Fruit fly (Drosophila melanogaster) whole organism, prepupa: Measurements from ENCODE around the gene ab.

Experiments
- Blimp-1 ChIP-seq: fragments of 200-800 bp; sonication (Bioruptor generic); optimal IDR thresholded peaks from 3 replicates; lab custom pipeline; 2017; ENCODE audit warnings: missing biosample characterization, missing genetic modification characterization, mild to moderate bottlenecking, moderate library complexity, missing genetic modification reagents
- CG10631 ChIP-seq: fragments of 200-800 bp; sonication (Bioruptor generic); optimal IDR thresholded peaks from 2 replicates; lab custom pipeline; 2016; ENCODE audit warnings: missing biosample characterization, missing genetic modification characterization
- CG11294 ChIP-seq: fragments of 200-800 bp; sonication (Bioruptor generic); IDR thresholded peaks from 2 replicates; pipeline ENCODE4 v1.3.6; 2022; ENCODE audit warnings: missing biosample characterization, missing genetic modification characterization
- CG11762 ChIP-seq: fragments of 200-800 bp; sonication (Bioruptor generic); optimal IDR thresholded peaks from 3 replicates; lab custom pipeline; 2016; ENCODE audit warnings: missing biosample characterization, missing genetic modification characterization; ENCODE audit not compliant: insufficient read depth
- CG11902 ChIP-seq: fragments of 200-800 bp; sonication (Bioruptor generic); optimal IDR thresholded peaks from 3 replicates; lab custom pipeline; 2016; ENCODE audit warnings: missing biosample characterization, missing genetic modification characterization
- CG15336 ChIP-seq: fragments of 200-800 bp; sonication (Bioruptor generic); IDR thresholded peaks from 2 replicates; pipeline ENCODE4 v1.3.6; 2022; ENCODE audit warnings: missing biosample characterization, missing genetic modification characterization
- CG31627 ChIP-seq: fragments of 200-800 bp; sonication (Bioruptor generic); optimal IDR thresholded peaks from 3 replicates; lab custom pipeline; 2016; ENCODE audit warnings: missing biosample characterization, missing genetic modification characterization
- CG32006 ChIP-seq: fragments of 200-800 bp; sonication (Bioruptor generic); optimal IDR thresholded peaks from 3 replicates; lab custom pipeline; 2017; ENCODE audit warnings: missing biosample characterization, mild to moderate bottlenecking, missing genetic modification characterization
- CG34406 ChIP-seq: fragments of 200-800 bp; sonication (Bioruptor generic); optimal IDR thresholded peaks from 3 replicates; lab custom pipeline; 2016; ENCODE audit warnings: missing biosample characterization, missing genetic modification characterization
- CG6163 ChIP-seq: fragments of 200-800 bp; sonication (Bioruptor generic); IDR thresholded peaks from 3 replicates; pipeline ENCODE4 v1.3.6; 2022; ENCODE audit warnings: missing biosample characterization, missing genetic modification characterization
- CG6276 ChIP-seq: fragments of 200-800 bp; sonication (Bioruptor generic); optimal IDR thresholded peaks from 2 replicates; lab custom pipeline; 2017; ENCODE audit warnings: missing biosample characterization, mild to moderate bottlenecking, missing genetic modification characterization
- CG6792 ChIP-seq: fragments of 200-800 bp; sonication (Bioruptor generic); optimal IDR thresholded peaks from 3 replicates; lab custom pipeline; 2016; ENCODE audit warnings: missing biosample characterization, missing genetic modification characterization
- CG6808 ChIP-seq: fragments of 200-800 bp; sonication (Bioruptor generic); optimal IDR thresholded peaks from 3 replicates; lab custom pipeline; 2017; ENCODE audit warnings: missing biosample characterization, missing genetic modification characterization, mild to moderate bottlenecking, moderate library complexity, missing genetic modification reagents
- CG6854 ChIP-seq: fragments of 200-800 bp; sonication (Bioruptor generic); optimal IDR thresholded peaks from 2 replicates; lab custom pipeline; 2017; ENCODE audit warnings: missing biosample characterization, mild to moderate bottlenecking, missing genetic modification characterization
- CG8119 ChIP-seq: fragments of 200-800 bp; sonication (Bioruptor generic); IDR thresholded peaks from 3 replicates; pipeline ENCODE4 v1.3.6; 2022; ENCODE audit warnings: missing biosample characterization, missing genetic modification characterization
- CG8319 ChIP-seq: fragments of 200-800 bp; sonication (Bioruptor generic); optimal IDR thresholded peaks from 3 replicates; lab custom pipeline; 2016; ENCODE audit warnings: missing biosample characterization, missing genetic modification characterization
- Eip75B ChIP-seq: fragments of 200-800 bp; sonication (Bioruptor generic); optimal IDR thresholded peaks from 3 replicates; lab custom pipeline; 2016; ENCODE audit warnings: missing biosample characterization, missing genetic modification characterization
- Eip78C ChIP-seq: fragments of 200-800 bp; sonication (Bioruptor generic); peaks from one replicate; lab custom pipeline; 2016; ENCODE audit warnings: missing biosample characterization, missing genetic modification characterization
- Ets21C ChIP-seq: fragments of 200-800 bp; sonication (Bioruptor generic); optimal IDR thresholded peaks from 3 replicates; lab custom pipeline; 2016; ENCODE audit warnings: missing biosample characterization, missing genetic modification characterization
- Gug ChIP-seq: fragments of 200-800 bp; sonication (Bioruptor generic); IDR thresholded peaks from 2 replicates; pipeline ENCODE4 v1.3.6; 2022; ENCODE audit warnings: missing biosample characterization, missing genetic modification characterization
- Hr38 ChIP-seq: sonication (Bioruptor generic); optimal IDR thresholded peaks from 2 replicates; lab custom pipeline; 2016; ENCODE audit warnings: missing biosample characterization, missing genetic modification characterization
- Hr39 ChIP-seq: fragments of 200-800 bp; sonication (Bioruptor generic); optimal IDR thresholded peaks from 2 replicates; lab custom pipeline; 2016; ENCODE audit warnings: missing biosample characterization, missing genetic modification characterization
- Lpt ChIP-seq: fragments of 200-800 bp; sonication (Bioruptor generic); optimal IDR thresholded peaks from 3 replicates; lab custom pipeline; 2016; ENCODE audit warnings: missing biosample characterization, missing genetic modification characterization
- Met ChIP-seq: fragments of 200-800 bp; sonication (Bioruptor generic); optimal IDR thresholded peaks from 3 replicates; lab custom pipeline; 2016; ENCODE audit warnings: missing biosample characterization, missing genetic modification characterization
- OdsH ChIP-seq: fragments of 200-800 bp; sonication (Bioruptor generic); optimal IDR thresholded peaks from 3 replicates; lab custom pipeline; 2016; ENCODE audit warnings: missing biosample characterization, missing genetic modification characterization
- Sox14 ChIP-seq: fragments of 200-800 bp; sonication (Bioruptor generic); optimal IDR thresholded peaks from 3 replicates; lab custom pipeline; 2016; ENCODE audit warnings: missing biosample characterization, missing genetic modification characterization
- achi ChIP-seq: fragments of 200-800 bp; sonication (Bioruptor generic); optimal IDR thresholded peaks from 3 replicates; lab custom pipeline; 2016; ENCODE audit warnings: missing biosample characterization, missing genetic modification characterization
- cyc ChIP-seq: fragments of 200-800 bp; sonication (Bioruptor generic); optimal IDR thresholded peaks from 3 replicates; lab custom pipeline; 2016; ENCODE audit warnings: missing biosample characterization, missing genetic modification characterization
- dac ChIP-seq: fragments of 200-800 bp; sonication (Bioruptor generic); optimal IDR thresholded peaks from 2 replicates; lab custom pipeline; 2017; ENCODE audit warnings: missing biosample characterization, mild to moderate bottlenecking, missing genetic modification characterization
- dsx ChIP-seq: fragments of 200-800 bp; optimal IDR thresholded peaks from 3 replicates; lab custom pipeline; 2019; ENCODE audit warnings: missing biosample characterization, mild to moderate bottlenecking, missing genetic modification characterization, moderate library complexity; ENCODE audit not compliant: poor library complexity, severe bottlenecking
- eg ChIP-seq: fragments of 200-800 bp; sonication (Bioruptor generic); IDR thresholded peaks from 3 replicates; pipeline ENCODE4 v1.3.6; 2022; ENCODE audit warnings: missing biosample characterization, missing genetic modification characterization
- esn ChIP-seq: fragments of 200-800 bp; sonication (Bioruptor generic); optimal IDR thresholded peaks from 2 replicates; lab custom pipeline; 2016; ENCODE audit warnings: missing biosample characterization, mild to moderate bottlenecking, missing genetic modification characterization, moderate library complexity
- fd59A ChIP-seq: fragments of 200-800 bp; sonication (Bioruptor generic); optimal IDR thresholded peaks from 2 replicates; lab custom pipeline; 2017; ENCODE audit warnings: missing biosample characterization, mild to moderate bottlenecking, missing genetic modification characterization, missing genetic modification reagents
- fd85E ChIP-seq: fragments of 200-800 bp; sonication (Bioruptor generic); optimal IDR thresholded peaks from 3 replicates; lab custom pipeline; 2016; ENCODE audit warnings: missing biosample characterization, missing genetic modification characterization
- lz ChIP-seq: fragments of 200-800 bp; sonication (Bioruptor generic); optimal IDR thresholded peaks from 3 replicates; lab custom pipeline; 2016; ENCODE audit warnings: missing biosample characterization, missing genetic modification characterization
- net ChIP-seq: fragments of 200-800 bp; sonication (Bioruptor generic); optimal IDR thresholded peaks from 3 replicates; lab custom pipeline; 2016; ENCODE audit warnings: missing biosample characterization, missing genetic modification characterization
- pdm3 ChIP-seq: fragments of 200-800 bp; sonication (Bioruptor generic); optimal IDR thresholded peaks from 3 replicates; lab custom pipeline; 2016; ENCODE audit warnings: missing biosample characterization, missing genetic modification characterization
- salr ChIP-seq, 2 experiments: fragments of 200-800 bp; sonication (Bioruptor generic); optimal IDR thresholded peaks; 3 replicates each; lab custom pipeline; 2016 to 2018; ENCODE audit warnings: missing biosample characterization in 2 of 2, missing genetic modification characterization in 2 of 2, mild to moderate bottlenecking in 1 of 2
- spab ChIP-seq: fragments of 200-800 bp; sonication (Bioruptor generic); optimal IDR thresholded peaks from 2 replicates; lab custom pipeline; 2017; ENCODE audit warnings: missing biosample characterization, mild to moderate bottlenecking, missing genetic modification characterization, missing genetic modification reagents
- ss ChIP-seq, 2 experiments: fragments of 200-800 bp; sonication (Bioruptor generic); optimal IDR thresholded peaks; 2 replicates in 1 of 2; 3 replicates in 1 of 2; lab custom pipeline; 2017 to 2018; ENCODE audit warnings: mild to moderate bottlenecking in 2 of 2, missing biosample characterization in 2 of 2, missing genetic modification characterization in 2 of 2, moderate library complexity in 1 of 2
- topi ChIP-seq: fragments of 200-800 bp; sonication (Bioruptor generic); optimal IDR thresholded peaks from 3 replicates; lab custom pipeline; 2016; ENCODE audit warnings: missing biosample characterization, missing genetic modification characterization
- vri ChIP-seq: fragments of 200-800 bp; sonication (Bioruptor generic); optimal IDR thresholded peaks from 3 replicates; lab custom pipeline; 2016; ENCODE audit warnings: missing biosample characterization, mild to moderate bottlenecking, missing genetic modification characterization

ab gene

dm6 chr2L:11210970-11211967 lies 791 bp downstream of the ab start:
- TF ChIP-seq Gug (GFP tag; lab: Robert Waterston, UW) (0 out of 2 replicates have a peak, but pooled peaks have one; percentile 19), net (no peak), CG6163 (GFP tag; lab: Robert Waterston, UW) (peak; percentile 31; the same call in 2 of the 3 replicates), Blimp-1 (no peak), CG6276 (GFP tag; lab: Kevin White, UChicago) (peak; percentile 31), CG32006 (GFP tag; lab: Kevin White, UChicago) (peak; percentile 32), dac (peak; percentile 5), ss (GFP tag; optimal IDR thresholded peaks at IDR 0.05; lab: Kevin White, UChicago) (peak; percentile 25 to 37), CG11294 (GFP tag; lab: Robert Waterston, UW) (peak; percentile 25; the same call in 1 of the 2 replicates), cyc (GFP tag; lab: Kevin White, UChicago) (no peak), Ets21C (GFP tag; lab: Kevin White, UChicago) (no peak), CG15336 (peak; percentile 32), eg (GFP tag; lab: Robert Waterston, UW) (peak; percentile 64), Sox14 (GFP tag; lab: Kevin White, UChicago) (no peak), CG8119 (GFP tag; lab: Robert Waterston, UW) (peak; percentile 31; the same call in 1 of the 3 replicates), CG6792 (no peak), Eip78C (GFP tag; lab: Kevin White, UChicago) (peak; percentile 35)
- TF ChIP-seq, all 60 proteins: peak for 11

- TF ChIP-seq Blimp-1 (no peak), CG6276 (GFP tag; lab: Kevin White, UChicago) (peak; percentile 23)
Measured at dm6 chr2L:11218918-11219317, 8.4 kb downstream of the ab start.

- no peak for TF ChIP-seq Hr38
- TF ChIP-seq CG11294 (GFP tag; lab: Robert Waterston, UW): peak; percentile 63
- TF ChIP-seq CG8319: peak; percentile 72
- peak; percentile 86 for TF ChIP-seq CG34406 (GFP tag; lab: Kevin White, UChicago)
- peak; percentile 67 for TF ChIP-seq Lpt (GFP tag; lab: Kevin White, UChicago)
- TF ChIP-seq cyc (GFP tag; lab: Kevin White, UChicago): peak; percentile 83
- peak; percentile 83 for TF ChIP-seq achi (GFP tag; lab: Kevin White, UChicago)
- peak; percentile 7 to 88 for TF ChIP-seq salr (GFP tag; optimal IDR thresholded peaks at IDR 0.05; lab: Kevin White, UChicago)
- TF ChIP-seq Hr39 (GFP tag; lab: Kevin White, UChicago): peak; percentile 75
- peak; percentile 80 for TF ChIP-seq CG6808 (GFP tag; lab: Kevin White, UChicago)
- peak; percentile 88 for TF ChIP-seq Met
- TF ChIP-seq dsx: peak; percentile 84
- TF ChIP-seq CG6163 (GFP tag; lab: Robert Waterston, UW): peak; percentile 71; the same call in 2 of the 3 replicates
- TF ChIP-seq topi (GFP tag; lab: Kevin White, UChicago): peak; percentile 84
- TF ChIP-seq OdsH (GFP tag; lab: Kevin White, UChicago): peak; percentile 85
- TF ChIP-seq fd59A: peak; percentile 76
- TF ChIP-seq Eip75B: peak; percentile 85
- TF ChIP-seq CG6276 (GFP tag; lab: Kevin White, UChicago): peak; percentile 53
- peak; percentile 83 for TF ChIP-seq Sox14 (GFP tag; lab: Kevin White, UChicago)
- peak; percentile 62; the same call in 1 of the 2 replicates for TF ChIP-seq Gug (GFP tag; lab: Robert Waterston, UW)
- TF ChIP-seq CG11902 (GFP tag; lab: Kevin White, UChicago): peak; percentile 71
- peak; percentile 70 for TF ChIP-seq CG11762 (GFP tag; lab: Kevin White, UChicago)
- peak; percentile 47 for TF ChIP-seq fd85E (GFP tag; lab: Kevin White, UChicago)
- peak; percentile 76 for TF ChIP-seq spab (GFP tag; lab: Kevin White, UChicago)
- TF ChIP-seq CG31627 (GFP tag; lab: Kevin White, UChicago): peak; percentile 82
- TF ChIP-seq dac: peak; percentile 33
- TF ChIP-seq CG6854: peak; percentile 46
- peak; percentile 84 for TF ChIP-seq CG32006 (GFP tag; lab: Kevin White, UChicago)
- TF ChIP-seq CG15336: peak; percentile 82
- TF ChIP-seq CG10631 (GFP tag; lab: Kevin White, UChicago): peak; percentile 87
- TF ChIP-seq esn: peak; percentile 90
- TF ChIP-seq vri (GFP tag; lab: Kevin White, UChicago): peak; percentile 77
- peak; percentile 67; the same call in 2 of the 3 replicates for TF ChIP-seq eg (GFP tag; lab: Robert Waterston, UW)
- peak; percentile 87 for TF ChIP-seq pdm3 (GFP tag; lab: Kevin White, UChicago)
- peak; percentile 81 for TF ChIP-seq lz (GFP tag; lab: Kevin White, UChicago)
Measured at dm6 chr2L:11219446-11220038, 9.1 kb downstream of the ab start.
